Fruit fly (Drosophila melanogaster) whole organism, embryonic: Measurements from ENCODE around the gene E2f1.

Source experiments
- Adf1 ChIP-seq: fragments of 200-800 bp; sonication (Bioruptor generic); IDR thresholded peaks from 2 replicates; pipeline ENCODE4 v1.3.6; 2022; ENCODE audit warnings: missing biosample characterization, missing genetic modification characterization
- CG12769 ChIP-seq: fragments of 200-800 bp; sonication (Bioruptor generic); optimal IDR thresholded peaks from 2 replicates; lab custom pipeline; 2019; ENCODE audit warnings: missing biosample characterization, mild to moderate bottlenecking, missing genetic modification characterization, moderate library complexity
- CG2120 ChIP-seq: fragments of 200-800 bp; sonication (Bioruptor generic); optimal IDR thresholded peaks from 3 replicates; lab custom pipeline; 2016; ENCODE audit warnings: missing biosample characterization, missing genetic modification characterization
- CG7963 ChIP-seq: fragments of 200-800 bp; sonication (Bioruptor generic); IDR thresholded peaks from 3 replicates; pipeline ENCODE4 v1.3.6; 2022; ENCODE audit warnings: missing biosample characterization, missing genetic modification characterization; ENCODE audit not compliant: partially characterized antibody
- Dip3 ChIP-seq: fragments of 200-800 bp; sonication (Bioruptor generic); optimal IDR thresholded peaks from 3 replicates; lab custom pipeline; 2016; ENCODE audit warnings: missing biosample characterization, missing genetic modification characterization
- HLH3B ChIP-seq: fragments of 200-800 bp; sonication (Bioruptor generic); IDR thresholded peaks from 2 replicates; pipeline ENCODE4 v1.3.6; 2022; ENCODE audit warnings: missing biosample characterization, missing genetic modification characterization
- ato ChIP-seq: fragments of 200-800 bp; sonication (Bioruptor generic); IDR thresholded peaks from 2 replicates; pipeline ENCODE4 v1.3.6; 2022; ENCODE audit warnings: missing biosample characterization, missing genetic modification characterization; ENCODE audit not compliant: partially characterized antibody
- chinmo ChIP-seq: fragments of 200-800 bp; sonication (Bioruptor generic); IDR thresholded peaks from 4 replicates; pipeline ENCODE4 v1.3.6; 2022; ENCODE audit warnings: missing biosample characterization, missing genetic modification characterization; ENCODE audit not compliant: partially characterized antibody
- dimm ChIP-seq: fragments of 200-800 bp; sonication (Bioruptor generic); IDR thresholded peaks from 2 replicates; pipeline ENCODE4 v1.3.6; 2022; ENCODE audit warnings: missing biosample characterization, missing genetic modification characterization
- lilli ChIP-seq: fragments of 200-800 bp; sonication (Bioruptor generic); optimal IDR thresholded peaks from 3 replicates; lab custom pipeline; 2016; ENCODE audit warnings: missing biosample characterization, missing genetic modification characterization
- stc ChIP-seq: fragments of 200-800 bp; sonication (Bioruptor generic); IDR thresholded peaks from 2 replicates; pipeline ENCODE4 v1.3.6; 2022; ENCODE audit warnings: missing biosample characterization, missing genetic modification characterization

dm6 chr3R:21682041-21682440, 21.4 kb upstream of the E2f1 start:
- TF ChIP-seq HLH3B (GFP tag; lab: Robert Waterston, UW) (no peak), lilli (no peak), CG7963 (no peak), Dip3 (no peak), dimm (GFP tag; lab: Robert Waterston, UW) (no peak), chinmo (GFP tag; lab: Robert Waterston, UW) (no peak), stc (GFP tag; lab: Robert Waterston, UW) (no peak), ato (no peak), CG2120 (GFP tag; lab: Kevin White, UChicago) (no peak), CG12769 (tag; lab: Kevin White, UChicago) (no peak), Adf1 (no peak)
